Worm (Caenorhabditis elegans) whole organism, early embryonic: ENCODE data around the gene asns-2.

Experiments used
- ama-1 ChIP-seq: fragments of 150-350 bp; optimal IDR thresholded peaks from 2 replicates; lab custom pipeline; 2014
- ceh-13 ChIP-seq: fragments of 200-800 bp; sonication (Bioruptor generic); optimal IDR thresholded peaks from 2 replicates; lab custom pipeline; 2018; ENCODE audit warnings: mild to moderate bottlenecking, missing genetic modification characterization, missing compliant biosample characterization
- ets-7 ChIP-seq: sonication (generic microtip); optimal IDR thresholded peaks from 2 replicates; lab custom pipeline; 2016; ENCODE audit warnings: missing genotype, missing genetic modification characterization, missing compliant biosample characterization
- flt-1 ChIP-seq: fragments of 200-800 bp; sonication (Bioruptor generic); IDR thresholded peaks from 2 replicates; pipeline ENCODE4 v1.3.6; 2022; ENCODE audit warnings: missing genetic modification characterization, missing compliant biosample characterization
- scrt-1 ChIP-seq: fragments of 200-800 bp; sonication (Bioruptor generic); IDR thresholded peaks from 2 replicates; pipeline ENCODE4 v1.3.6; 2022; ENCODE audit warnings: missing genetic modification characterization, missing compliant biosample characterization
- tbx-11 ChIP-seq: fragments of 200-800 bp; sonication (Bioruptor generic); IDR thresholded peaks from 2 replicates; pipeline ENCODE4 v1.3.6; 2022; ENCODE audit warnings: missing genetic modification characterization, missing compliant biosample characterization
- tbx-37 ChIP-seq: fragments of 200-800 bp; sonication (Bioruptor generic); conservative IDR thresholded peaks from 2 replicates; pipeline ENCODE4 v1.3.6; 2022; ENCODE audit warnings: missing genetic modification reagents, missing genetic modification characterization, missing compliant biosample characterization
- tra-4 ChIP-seq: sonication (generic microtip); optimal IDR thresholded peaks from 2 replicates; lab custom pipeline; 2017; ENCODE audit warnings: missing genetic modification characterization, missing compliant biosample characterization

DNA sequence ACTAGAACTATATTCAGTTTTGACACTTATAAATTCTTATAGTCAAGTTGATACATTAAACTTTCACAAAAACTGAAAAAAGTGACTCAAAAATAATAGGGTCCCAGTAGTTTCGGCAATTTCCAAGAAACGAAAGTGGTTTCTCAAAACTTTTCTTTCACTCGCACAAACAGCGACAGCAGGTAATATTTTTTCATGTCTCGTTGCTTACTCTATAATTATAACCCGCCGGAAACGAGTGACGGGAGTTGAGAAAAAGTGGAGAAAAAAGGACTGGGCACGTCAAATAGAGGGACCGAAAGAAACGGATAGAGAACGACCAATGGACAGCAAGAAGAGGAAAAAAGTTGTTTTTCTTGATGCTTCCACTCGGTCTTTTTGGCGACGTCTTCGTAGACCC lies 49.2 kb upstream of the asns-2 start:
- TF ChIP-seq tra-4 (tag; lab: Kevin White, UChicago) (no peak), ama-1 (no peak), tbx-37 (GFP tag; lab: Robert Waterston, UW) (no peak), tbx-11 (GFP tag; lab: Robert Waterston, UW) (no peak), ets-7 (tag; lab: Kevin White, UChicago) (no peak), flt-1 (GFP tag; lab: Robert Waterston, UW) (no peak), ceh-13 (GFP tag; lab: Kevin White, UChicago) (no peak), scrt-1 (GFP tag; lab: Robert Waterston, UW) (no peak)
